Worm (Caenorhabditis elegans): ENCODE measurements around the gene C56A3.4.

ce11 chrV:13598370-13598769 is 46.8 kb upstream of the C56A3.4 start:
- TF ChIP-seq med-1 (GFP tag; optimal IDR thresholded peaks at IDR 0.05; ENCODE audit: insufficient read depth): no peak
- no peak for TF ChIP-seq flt-1 (GFP tag; IDR thresholded peaks at IDR 0.05)
- TF ChIP-seq tab-1 (GFP tag; IDR thresholded peaks at IDR 0.05): no peak

Measured in whole organism, midembryonic.